Worm (Caenorhabditis elegans) whole organism, L2 larva: ENCODE results near the gene C50H11.8.
"Not testable (repeated sequence)": the region's sequence is repeated elsewhere in the genome, so short reads cannot be mapped to it uniquely, and the experiment has no call there.

Source experiments
- C34F6.9 ChIP-seq: fragments of 150-350 bp; optimal IDR thresholded peaks from 2 replicates; lab custom pipeline; 2014; ENCODE audit warnings: missing biosample characterization, missing genetic modification characterization
- R02D3.7 ChIP-seq: fragments of 150-350 bp; optimal IDR thresholded peaks from 2 replicates; lab custom pipeline; 2014; ENCODE audit warnings: missing biosample characterization, missing genetic modification characterization
- ZK546.5 ChIP-seq: sonication (generic microtip); optimal IDR thresholded peaks from 2 replicates; lab custom pipeline; 2017; ENCODE audit warnings: missing biosample characterization, missing genetic modification characterization
- alr-1 ChIP-seq: fragments of 150-350 bp; optimal IDR thresholded peaks from 2 replicates; lab custom pipeline; 2014; ENCODE audit warnings: missing biosample characterization, missing genetic modification characterization
- ama-1 ChIP-seq: fragments of 150-350 bp; optimal IDR thresholded peaks from 2 replicates; lab custom pipeline; 2018; ENCODE audit warnings: inconsistent platforms
- blmp-1 ChIP-seq: sonication (generic microtip); optimal IDR thresholded peaks from 2 replicates; lab custom pipeline; 2017; ENCODE audit warnings: missing genetic modification characterization, mild to moderate bottlenecking, missing compliant biosample characterization, antibody characterized with exemption, moderate library complexity; ENCODE audit not compliant: insufficient read depth
- crh-2 ChIP-seq: sonication (generic microtip); optimal IDR thresholded peaks from 2 replicates; lab custom pipeline; 2017; ENCODE audit warnings: missing biosample characterization, missing genetic modification characterization
- dmd-4 ChIP-seq: sonication (generic microtip); optimal IDR thresholded peaks from 2 replicates; lab custom pipeline; 2017; ENCODE audit warnings: missing biosample characterization, missing genetic modification characterization
- elt-1 ChIP-seq: fragments of 150-350 bp; optimal IDR thresholded peaks from 2 replicates; lab custom pipeline; 2014; ENCODE audit warnings: missing biosample characterization, missing genetic modification characterization
- fos-1 ChIP-seq: fragments of 150-350 bp; optimal IDR thresholded peaks from 2 replicates; lab custom pipeline; 2014; ENCODE audit warnings: missing biosample characterization, missing genetic modification characterization
- gmeb-1 ChIP-seq: fragments of 150-350 bp; optimal IDR thresholded peaks from 2 replicates; lab custom pipeline; 2014; ENCODE audit warnings: missing biosample characterization, missing genetic modification characterization
- lin-11 ChIP-seq: fragments of 150-350 bp; sonication (generic microtip); optimal IDR thresholded peaks from 2 replicates; lab custom pipeline; 2014; ENCODE audit warnings: missing biosample characterization, missing genetic modification characterization, inconsistent platforms, mixed read lengths
- lin-13 ChIP-seq: fragments of 150-350 bp; optimal IDR thresholded peaks from 2 replicates; lab custom pipeline; 2014; ENCODE audit warnings: missing biosample characterization, missing genetic modification reagents, missing genetic modification characterization
- lin-39 ChIP-seq: fragments of 150-350 bp; optimal IDR thresholded peaks from 2 replicates; lab custom pipeline; 2014; ENCODE audit warnings: missing biosample characterization, missing genetic modification reagents, missing genetic modification characterization
- lsy-2 ChIP-seq, 2 experiments: fragments of 150-350 bp in 1 of 2; sonication (generic microtip) in 1 of 2; optimal IDR thresholded peaks; 2 replicates each; lab custom pipeline; 2014 to 2017; ENCODE audit warnings: missing biosample characterization in 2 of 2, missing genetic modification characterization in 2 of 2
- mab-5 ChIP-seq: fragments of 150-350 bp; optimal IDR thresholded peaks from 2 replicates; lab custom pipeline; 2014; ENCODE audit warnings: missing biosample characterization, missing genetic modification characterization
- mbf-1 ChIP-seq: sonication (generic microtip); optimal IDR thresholded peaks from 2 replicates; lab custom pipeline; 2017; ENCODE audit warnings: missing biosample characterization, missing genetic modification characterization
- mdl-1 ChIP-seq, 2 experiments: fragments of 150-350 bp in 1 of 2; sonication (generic microtip) in 1 of 2; optimal IDR thresholded peaks; 2 replicates each; lab custom pipeline; 2017; ENCODE audit warnings: missing biosample characterization in 2 of 2, missing genetic modification characterization in 2 of 2
- nhr-10 ChIP-seq: sonication (generic microtip); optimal IDR thresholded peaks from 2 replicates; lab custom pipeline; 2017; ENCODE audit warnings: missing biosample characterization, missing genetic modification characterization
- nhr-11 ChIP-seq: fragments of 150-350 bp; optimal IDR thresholded peaks from 2 replicates; lab custom pipeline; 2014; ENCODE audit warnings: missing biosample characterization, missing genetic modification characterization
- nhr-12 ChIP-seq: fragments of 150-350 bp; optimal IDR thresholded peaks from 2 replicates; lab custom pipeline; 2014; ENCODE audit warnings: missing biosample characterization, missing genetic modification characterization
- nhr-129 ChIP-seq: fragments of 150-350 bp; optimal IDR thresholded peaks from 2 replicates; lab custom pipeline; 2014; ENCODE audit warnings: missing biosample characterization, missing genetic modification characterization
- nhr-21 ChIP-seq: fragments of 150-350 bp; optimal IDR thresholded peaks from 2 replicates; lab custom pipeline; 2014; ENCODE audit warnings: missing biosample characterization, missing genetic modification characterization
- nhr-23 ChIP-seq: fragments of 150-350 bp; optimal IDR thresholded peaks from 2 replicates; lab custom pipeline; 2014; ENCODE audit warnings: missing biosample characterization, missing genetic modification reagents, missing genetic modification characterization
- nhr-237 ChIP-seq: fragments of 150-350 bp; optimal IDR thresholded peaks from 2 replicates; lab custom pipeline; 2014; ENCODE audit warnings: missing biosample characterization, missing genetic modification characterization
- nhr-25 ChIP-seq: fragments of 150-350 bp; sonication (generic microtip); optimal IDR thresholded peaks from 3 replicates; lab custom pipeline; 2014; ENCODE audit warnings: missing biosample characterization, missing genetic modification characterization
- peb-1 ChIP-seq: fragments of 150-350 bp; optimal IDR thresholded peaks from 2 replicates; lab custom pipeline; 2014; ENCODE audit warnings: missing biosample characterization, missing genetic modification characterization
- sem-4 ChIP-seq: fragments of 150-350 bp; optimal IDR thresholded peaks from 2 replicates; lab custom pipeline; 2014; ENCODE audit warnings: missing biosample characterization, missing genetic modification reagents, missing genetic modification characterization
- skn-1 ChIP-seq: sonication (generic microtip); optimal IDR thresholded peaks from 2 replicates; lab custom pipeline; 2017; ENCODE audit warnings: missing biosample characterization, missing genetic modification characterization
- sma-3 ChIP-seq: sonication (generic microtip); optimal IDR thresholded peaks from 2 replicates; lab custom pipeline; 2016; ENCODE audit warnings: missing genetic modification reagents, missing genetic modification characterization, missing compliant biosample characterization
- sma-9 ChIP-seq, 2 experiments: fragments of 150-350 bp in 1 of 2; sonication (generic microtip) in 1 of 2; optimal IDR thresholded peaks; 2 replicates each; lab custom pipeline; 2014 to 2016; ENCODE audit warnings: missing genetic modification characterization in 2 of 2, mild to moderate bottlenecking in 1 of 2, missing biosample characterization in 1 of 2, missing compliant biosample characterization in 1 of 2, missing genetic modification reagents in 1 of 2, moderate library complexity in 1 of 2
- snpc-4 ChIP-seq: fragments of 150-350 bp; optimal IDR thresholded peaks from 2 replicates; lab custom pipeline; 2014; ENCODE audit warnings: missing biosample characterization, missing genetic modification characterization
- unc-39 ChIP-seq: fragments of 150-350 bp; optimal IDR thresholded peaks from 2 replicates; lab custom pipeline; 2014; ENCODE audit warnings: missing biosample characterization, missing genetic modification characterization
- unc-55 ChIP-seq: fragments of 150-350 bp; sonication (generic microtip); optimal IDR thresholded peaks from 3 replicates; lab custom pipeline; 2014; ENCODE audit warnings: missing biosample characterization, missing genetic modification reagents, missing genetic modification characterization
- unc-62 ChIP-seq: fragments of 150-350 bp; optimal IDR thresholded peaks from 2 replicates; lab custom pipeline; 2014; ENCODE audit warnings: missing biosample characterization, missing genetic modification reagents, missing genetic modification characterization
- zag-1 ChIP-seq: fragments of 150-350 bp; optimal IDR thresholded peaks from 2 replicates; lab custom pipeline; 2014; ENCODE audit warnings: missing biosample characterization, missing genetic modification characterization
- ztf-4 ChIP-seq: fragments of 150-350 bp; optimal IDR thresholded peaks from 2 replicates; lab custom pipeline; 2014; ENCODE audit warnings: missing biosample characterization, missing genetic modification characterization

Gene C50H11.8

ce11 chrV:3088768-3089167 lies 34.4 kb downstream of the C50H11.8 start, which contains the start of gene acs-21:
Gene acs-21 (plus strand): TSS chrV:3089068.
- TF ChIP-seq gmeb-1 (tag; lab: Kevin White, UChicago): no peak
- TF ChIP-seq alr-1 (tag; lab: Kevin White, UChicago): no peak
- TF ChIP-seq unc-55 (GFP tag; lab: Kevin White, UChicago): no peak
- no peak for TF ChIP-seq sma-9 (GFP tag; optimal IDR thresholded peaks at IDR 0.05; lab: Kevin White, UChicago)
- TF ChIP-seq sma-9 (tag; optimal IDR thresholded peaks at IDR 0.05; lab: Kevin White, UChicago): no peak
- TF ChIP-seq mbf-1 (tag; lab: Kevin White, UChicago): no peak
- TF ChIP-seq lsy-2 (tag; optimal IDR thresholded peaks at IDR 0.05; lab: Kevin White, UChicago): no peak
- no peak for TF ChIP-seq mab-5 (tag; lab: Kevin White, UChicago)
- TF ChIP-seq nhr-10 (tag; lab: Kevin White, UChicago): no peak
- no peak for TF ChIP-seq lin-39
- no peak for TF ChIP-seq dmd-4

- TF ChIP-seq nhr-237 (no peak), ZK546.5 (tag; lab: Kevin White, UChicago) (no peak), blmp-1 (tag; lab: Kevin White, UChicago) (no peak), mdl-1 (tag; optimal IDR thresholded peaks at IDR 0.05; lab: Kevin White, UChicago) (no peak), nhr-12 (no peak), lin-39 (no peak), alr-1 (tag; lab: Kevin White, UChicago) (no peak), lin-13 (GFP tag; lab: Kevin White, UChicago) (no peak), mab-5 (tag; lab: Kevin White, UChicago) (no peak), nhr-23 (tag; lab: Kevin White, UChicago) (no peak), snpc-4 (tag; lab: Kevin White, UChicago) (no peak), fos-1 (tag; lab: Kevin White, UChicago) (peak; percentile 19), unc-62 (no peak), crh-2 (tag; lab: Kevin White, UChicago) (no peak), dmd-4 (no peak), C34F6.9 (tag; lab: Kevin White, UChicago) (peak; percentile 50), elt-1 (tag; lab: Kevin White, UChicago) (no peak), ztf-4 (tag; lab: Kevin White, UChicago) (no peak), peb-1 (no peak), R02D3.7 (tag; lab: Kevin White, UChicago) (no peak), ama-1 (lab: Kevin White, UChicago) (no peak), nhr-129 (tag; lab: Kevin White, UChicago) (peak; percentile 12), nhr-25 (tag; lab: Kevin White, UChicago) (no peak), sma-9 (GFP tag; optimal IDR thresholded peaks at IDR 0.05; lab: Kevin White, UChicago) (peak; percentile 47), sma-9 (tag; optimal IDR thresholded peaks at IDR 0.05; lab: Kevin White, UChicago) (no peak)
Measured at ce11 chrV:3094351-3094750, 40.0 kb downstream of the C50H11.8 start, which contains the start of gene cyp-33C9. Gene cyp-33C9 (minus strand): TSS chrV:3094561.

- no peak for TF ChIP-seq sma-3 (GFP tag; lab: Kevin White, UChicago)
Measured at ce11 chrV:3100527-3100926, 46.2 kb downstream of the C50H11.8 start.

ce11 chrV:3102049-3102448 lies 47.7 kb downstream of the C50H11.8 start, which contains the start of gene Y73C8C.4:
Gene Y73C8C.4 (minus strand): TSS chrV:3102149.
- not testable (repeated sequence) for TF ChIP-seq unc-39, zag-1, lin-11 (tag; lab: Kevin White, UChicago)

DNA sequence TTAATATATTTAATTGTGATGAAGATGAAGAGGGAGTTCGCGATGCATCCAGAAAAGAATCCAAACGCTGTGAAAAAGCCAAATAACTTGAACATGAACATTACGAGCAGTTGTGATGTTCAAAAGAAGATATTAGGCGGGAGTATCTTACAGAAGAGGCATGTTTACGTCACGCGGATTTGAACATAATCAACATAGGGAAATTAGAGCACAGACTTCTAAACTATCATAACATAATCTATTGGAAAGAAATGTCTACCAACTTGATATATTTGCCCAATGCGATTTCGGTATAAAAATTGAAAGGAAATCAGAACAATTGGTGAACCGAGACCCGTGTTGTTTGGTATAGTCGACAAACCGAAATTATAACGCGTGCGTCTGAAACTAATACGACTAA lies 49.8 kb downstream of the C50H11.8 start, which contains the start of gene str-66:
Gene str-66, minus strand, starts transcription at position 101 of the 400 bp plus-strand sequence.
- no peak for TF ChIP-seq zag-1 (tag; lab: Kevin White, UChicago)
- no peak for TF ChIP-seq sem-4
- TF ChIP-seq nhr-11 (tag; lab: Kevin White, UChicago): no peak
- no peak for TF ChIP-seq ztf-4 (tag; lab: Kevin White, UChicago)
- TF ChIP-seq nhr-23 (tag; lab: Kevin White, UChicago): no peak
- no peak for TF ChIP-seq nhr-12
- TF ChIP-seq nhr-21 (tag; lab: Kevin White, UChicago): no peak
- TF ChIP-seq skn-1 (tag; lab: Kevin White, UChicago): no peak
- no peak for TF ChIP-seq elt-1 (tag; lab: Kevin White, UChicago)
